Fruit fly (Drosophila melanogaster): ENCODE measurements around the gene rho.

The rho gene

DNA sequence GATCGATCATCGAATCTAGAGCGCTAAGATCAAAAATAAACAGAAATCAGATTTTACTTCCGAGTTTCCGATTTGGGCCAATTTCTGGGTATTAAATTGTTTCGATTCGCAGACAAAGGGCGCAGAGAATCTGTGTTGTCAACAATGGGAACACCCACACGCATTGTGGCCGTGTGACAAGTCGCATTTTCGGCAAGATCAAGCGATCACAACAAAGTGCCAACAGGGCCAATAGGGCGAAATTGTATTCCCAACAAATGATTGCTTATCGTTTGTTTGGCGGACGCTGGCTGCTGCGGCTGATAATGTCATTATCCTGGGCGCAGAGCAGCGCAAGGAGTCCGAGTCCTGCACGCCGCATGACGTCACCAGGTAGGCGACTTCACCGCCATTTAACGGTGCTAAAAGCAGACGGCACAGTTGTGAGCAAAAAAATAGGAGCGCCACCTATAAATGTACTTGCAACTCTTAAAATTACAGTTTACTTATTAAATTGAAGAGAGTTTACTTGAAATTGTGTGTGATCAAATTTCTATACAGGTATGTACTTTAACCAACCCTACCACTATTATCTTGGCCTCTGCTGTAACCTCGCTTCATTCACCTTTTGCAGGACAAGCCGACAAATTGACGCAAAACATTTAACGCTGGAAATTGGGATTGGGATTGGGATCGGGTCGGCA, 15.5 kb downstream of the rho start (continued):
- TF ChIP-seq hkb (optimal IDR thresholded peaks at IDR 0.05) (no peak), hkb (GFP tag; IDR thresholded peaks at IDR 0.05) (peak; percentile 76), Rx (GFP tag; IDR thresholded peaks at IDR 0.05) (peak; percentile 76), schlank (tag; optimal IDR thresholded peaks at IDR 0.05) (no peak), dati (GFP tag; IDR thresholded peaks at IDR 0.05) (peak; percentile 51), repo (GFP tag; optimal IDR thresholded peaks at IDR 0.05) (no peak), sna (GFP tag; IDR thresholded peaks at IDR 0.05; ENCODE audit: partially characterized antibody) (no peak), CG7271 (tag; optimal IDR thresholded peaks at IDR 0.05) (peak; percentile 98), Oli (tag; optimal IDR thresholded peaks at IDR 0.05) (peak; percentile 65), CG33213 (GFP tag; optimal IDR thresholded peaks at IDR 0.05) (peak; percentile 52), BEAF-32 (GFP tag; optimal IDR thresholded peaks at IDR 0.05) (no peak), Deaf1 (tag; optimal IDR thresholded peaks at IDR 0.05) (no peak), gro (GFP tag; optimal IDR thresholded peaks at IDR 0.05) (no peak), CG11085 (GFP tag; IDR thresholded peaks at IDR 0.05) (no peak), Hmr (GFP tag; optimal IDR thresholded peaks at IDR 0.05) (no peak), ranshi (GFP tag; IDR thresholded peaks at IDR 0.05) (peak; percentile 68; the same call in 1 of the 2 replicates), pfk (GFP tag; optimal IDR thresholded peaks at IDR 0.05) (no peak), CG15479 (GFP tag; optimal IDR thresholded peaks at IDR 0.05) (peak; percentile 95), ci (GFP tag; IDR thresholded peaks at IDR 0.05) (peak; percentile 77), CG16813 (GFP tag; IDR thresholded peaks at IDR 0.05; ENCODE audit: partially characterized antibody) (no peak), Oaz (GFP tag; IDR thresholded peaks at IDR 0.05) (0 out of 2 replicates have a peak, but pooled peaks have one; percentile 30), Dref (GFP tag; IDR thresholded peaks at IDR 0.05) (no peak), Spps (tag; optimal IDR thresholded peaks at IDR 0.05) (peak; percentile 34), CG3726 (GFP tag; IDR thresholded peaks at IDR 0.05) (peak; percentile 73; the same call in 2 of the 3 replicates), Trl (optimal IDR thresholded peaks at IDR 0.05) (no peak), Trl (GFP tag; optimal IDR thresholded peaks at IDR 0.05) (peak; percentile 63), Mad (GFP tag; optimal IDR thresholded peaks at IDR 0.05) (peak; percentile 48), eyg (GFP tag; optimal IDR thresholded peaks at IDR 0.05) (no peak), knrl (GFP tag; IDR thresholded peaks at IDR 0.05; ENCODE audit: partially characterized antibody) (no peak), amos (GFP tag; IDR thresholded peaks at IDR 0.05; ENCODE audit: partially characterized antibody) (no peak), CG14050 (GFP tag; IDR thresholded peaks at IDR 0.05) (peak; percentile 64; the same call in 2 of the 3 replicates), az2 (GFP tag; optimal IDR thresholded peaks at IDR 0.05) (peak; percentile 68), CG13624 (GFP tag; optimal IDR thresholded peaks at IDR 0.05) (no peak), sc (optimal IDR thresholded peaks at IDR 0.05) (no peak), sc (GFP tag; optimal IDR thresholded peaks at IDR 0.05) (peak; percentile 47), zfh1 (GFP tag; IDR thresholded peaks at IDR 0.05) (peak; percentile 95), CG1792 (GFP tag; optimal IDR thresholded peaks at IDR 0.05) (no peak), Atf6 (GFP tag; IDR thresholded peaks at IDR 0.05) (peak; percentile 41; the same call in 1 of the 2 replicates), vfl (GFP tag; optimal IDR thresholded peaks at IDR 0.05) (no peak), CG4360 (GFP tag; IDR thresholded peaks at IDR 0.05) (peak; percentile 63), CoRest (tag; optimal IDR thresholded peaks at IDR 0.05) (peak; percentile 56), CG43689 (GFP tag; IDR thresholded peaks at IDR 0.05) (no peak), rib (GFP tag; IDR thresholded peaks at IDR 0.05) (no peak), CG11560 (tag; IDR thresholded peaks at IDR 0.05) (no peak), CG9609 (GFP tag; optimal IDR thresholded peaks at IDR 0.05) (peak; percentile 65), toy (GFP tag; IDR thresholded peaks at IDR 0.05) (no peak), Chrac-16 (GFP tag; optimal IDR thresholded peaks at IDR 0.05) (peak; percentile 88), Hr51 (GFP tag; optimal IDR thresholded peaks at IDR 0.05) (peak; percentile 34 to 65), tx (GFP tag; optimal IDR thresholded peaks at IDR 0.05) (peak; percentile 26), Sry-β (GFP tag; optimal IDR thresholded peaks at IDR 0.05) (no peak), ATbp (GFP tag; optimal IDR thresholded peaks at IDR 0.05) (no peak)
